Fruit fly (Drosophila melanogaster) whole organism, pupa: ENCODE data around the gene TwdlT.

ENCODE experiments used
- CG10348 ChIP-seq: fragments of 200-800 bp; sonication (Bioruptor generic); IDR thresholded peaks from 2 replicates; pipeline ENCODE4 v1.3.6; 2022; ENCODE audit warnings: missing biosample characterization, missing genetic modification characterization
- CG15710 ChIP-seq: fragments of 200-800 bp; sonication (Bioruptor generic); optimal IDR thresholded peaks from 2 replicates; lab custom pipeline; 2018; ENCODE audit warnings: missing biosample characterization, mild to moderate bottlenecking, missing genetic modification characterization, moderate library complexity
- gl ChIP-seq: fragments of 200-800 bp; sonication (Bioruptor generic); optimal IDR thresholded peaks from 2 replicates; lab custom pipeline; 2018; ENCODE audit warnings: missing biosample characterization, mild to moderate bottlenecking, missing genetic modification characterization
- rn ChIP-seq: fragments of 200-800 bp; sonication (Bioruptor generic); IDR thresholded peaks from 2 replicates; pipeline ENCODE4 v1.3.6; 2022; ENCODE audit warnings: missing biosample characterization, missing genetic modification characterization

DNA sequence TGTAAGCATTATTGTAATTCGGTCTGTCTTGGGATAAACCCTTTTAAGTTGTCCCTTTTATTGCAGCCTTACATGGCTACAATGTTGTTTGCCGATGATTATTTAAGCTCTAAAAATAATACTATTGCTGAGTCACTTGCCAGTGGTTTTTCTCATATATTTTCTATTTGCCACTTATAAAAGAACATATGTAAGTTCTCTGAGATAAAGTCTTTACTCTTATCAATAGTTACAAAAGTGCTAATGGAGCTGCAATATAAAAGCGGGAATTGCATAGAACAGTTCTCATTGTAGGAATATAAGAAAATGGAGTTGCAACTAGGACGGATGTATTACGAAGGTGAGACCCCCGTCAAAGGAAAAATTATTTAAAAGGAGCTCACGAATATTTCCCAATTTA lies 49.6 kb upstream of the TwdlT start, which contains the start of gene CG31077:
- TF ChIP-seq CG10348 (GFP tag; lab: Robert Waterston, UW) (no peak), CG15710 (tag; lab: Kevin White, UChicago) (no peak), gl (tag; lab: Kevin White, UChicago) (no peak), rn (GFP tag; lab: Robert Waterston, UW) (no peak)
